Worm (Caenorhabditis elegans) whole organism, early embryonic: ENCODE measurements around the gene C01G5.4.

Source experiments
- F13C5.2 ChIP-seq: sonication (generic microtip); optimal IDR thresholded peaks from 2 replicates; lab custom pipeline; 2017; ENCODE audit warnings: mild to moderate bottlenecking, missing genetic modification characterization, inconsistent platforms, missing compliant biosample characterization
- ama-1 ChIP-seq: fragments of 150-350 bp; optimal IDR thresholded peaks from 2 replicates; lab custom pipeline; 2014
- flt-1 ChIP-seq: fragments of 200-800 bp; sonication (Bioruptor generic); IDR thresholded peaks from 2 replicates; pipeline ENCODE4 v1.3.6; 2022; ENCODE audit warnings: missing genetic modification characterization, missing compliant biosample characterization
- hmg-4 ChIP-seq: fragments of 200-800 bp; sonication (Bioruptor generic); optimal IDR thresholded peaks from 2 replicates; lab custom pipeline; 2018; ENCODE audit warnings: mild to moderate bottlenecking, missing genetic modification characterization, missing compliant biosample characterization
- sea-1 ChIP-seq: fragments of 200-800 bp; sonication (Bioruptor generic); conservative IDR thresholded peaks from 2 replicates; pipeline ENCODE4 v1.3.6; 2022; ENCODE audit warnings: missing genetic modification characterization, missing compliant biosample characterization
- tbx-11 ChIP-seq: fragments of 200-800 bp; sonication (Bioruptor generic); IDR thresholded peaks from 2 replicates; pipeline ENCODE4 v1.3.6; 2022; ENCODE audit warnings: missing genetic modification characterization, missing compliant biosample characterization
- tbx-37 ChIP-seq: fragments of 200-800 bp; sonication (Bioruptor generic); conservative IDR thresholded peaks from 2 replicates; pipeline ENCODE4 v1.3.6; 2022; ENCODE audit warnings: missing genetic modification reagents, missing genetic modification characterization, missing compliant biosample characterization
- tra-4 ChIP-seq: sonication (generic microtip); optimal IDR thresholded peaks from 2 replicates; lab custom pipeline; 2017; ENCODE audit warnings: missing genetic modification characterization, missing compliant biosample characterization

ce11 chrIV:6542962-6543361 lies 11.4 kb downstream of the C01G5.4 start:
- TF ChIP-seq tbx-37 (GFP tag; lab: Robert Waterston, UW) (no peak), ama-1 (lab: Kevin White, UChicago) (no peak), F13C5.2 (tag; lab: Kevin White, UChicago) (no peak), sea-1 (GFP tag; lab: Robert Waterston, UW) (no peak), tbx-11 (no peak), hmg-4 (GFP tag; lab: Kevin White, UChicago) (no peak), flt-1 (GFP tag; lab: Robert Waterston, UW) (no peak), tra-4 (tag; lab: Kevin White, UChicago) (no peak)
